Worm (Caenorhabditis elegans): ENCODE measurements around the gene timp-1.

DNA sequence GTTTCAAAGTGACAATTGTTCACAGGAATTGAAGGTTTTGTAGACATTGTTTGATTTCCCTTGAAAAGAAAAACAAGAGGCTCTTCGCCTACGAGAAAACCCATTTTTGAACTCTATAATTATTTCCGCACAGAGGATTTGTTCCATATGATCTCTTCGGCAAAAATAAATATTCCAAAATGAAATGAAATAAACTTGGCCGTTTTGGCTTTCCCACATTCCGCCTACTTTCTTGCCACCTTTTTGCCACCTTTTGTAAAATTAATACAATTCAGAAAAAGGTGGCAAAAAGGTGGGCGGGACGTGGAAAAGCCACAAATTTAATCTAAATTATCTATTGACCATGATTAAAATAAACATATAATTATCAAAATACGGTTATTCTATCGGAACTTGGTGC is 18.6 kb upstream of the timp-1 start, which contains the start of gene F20D6.15:
- TF ChIP-seq hnd-1 (tag; optimal IDR thresholded peaks at IDR 0.05) = no peak
- no peak for TF ChIP-seq ceh-13 (GFP tag; optimal IDR thresholded peaks at IDR 0.05)
